Worm (Caenorhabditis elegans) whole organism, midembryonic: ENCODE measurements around the gene F54D12.10.

Experiments
- T22C8.4 ChIP-seq: fragments of 200-800 bp; sonication (Bioruptor generic); IDR thresholded peaks from 2 replicates; pipeline ENCODE4 v1.3.6; 2022; ENCODE audit warnings: missing genetic modification characterization, missing compliant biosample characterization
- cog-1 ChIP-seq: sonication (generic microtip); optimal IDR thresholded peaks from 2 replicates; lab custom pipeline; 2016; ENCODE audit warnings: missing genetic modification characterization, missing compliant biosample characterization
- flt-1 ChIP-seq: fragments of 200-800 bp; sonication (Bioruptor generic); IDR thresholded peaks from 2 replicates; pipeline ENCODE4 v1.3.6; 2022; ENCODE audit warnings: missing genetic modification characterization, missing compliant biosample characterization
- klf-2 ChIP-seq: fragments of 200-800 bp; sonication (Bioruptor generic); conservative IDR thresholded peaks from 2 replicates; pipeline ENCODE4 v1.3.6; 2022; ENCODE audit warnings: missing genetic modification reagents, missing genetic modification characterization, missing compliant biosample characterization
- med-1 ChIP-seq: sonication (generic microtip); optimal IDR thresholded peaks from 2 replicates; lab custom pipeline; 2017; ENCODE audit warnings: missing genetic modification characterization, mild to moderate bottlenecking, missing compliant biosample characterization, antibody characterized with exemption, missing genetic modification reagents; ENCODE audit not compliant: insufficient read depth
- ref-1 ChIP-seq: fragments of 200-800 bp; sonication (Bioruptor generic); conservative IDR thresholded peaks from 2 replicates; pipeline ENCODE4 v1.3.6; 2022; ENCODE audit warnings: missing genetic modification reagents, missing genetic modification characterization, missing compliant biosample characterization
- tab-1 ChIP-seq: fragments of 200-800 bp; sonication (Bioruptor generic); IDR thresholded peaks from 2 replicates; pipeline ENCODE4 v1.3.6; 2022; ENCODE audit warnings: missing genetic modification characterization, missing compliant biosample characterization
- ztf-23 ChIP-seq: fragments of 200-800 bp; sonication (Bioruptor generic); IDR thresholded peaks from 2 replicates; pipeline ENCODE4 v1.3.6; 2022; ENCODE audit warnings: missing genetic modification reagents, missing genetic modification characterization, missing compliant biosample characterization

ce11 chrII:1398396-1398795, 20.2 kb upstream of the F54D12.10 start, which contains the start of gene F54D12.2:
- TF ChIP-seq flt-1 (GFP tag; lab: Robert Waterston, UW): no peak
- no peak for TF ChIP-seq T22C8.4 (GFP tag; lab: Robert Waterston, UW)
- TF ChIP-seq ref-1 (GFP tag; lab: Robert Waterston, UW): no peak
- no peak for TF ChIP-seq klf-2 (GFP tag; lab: Robert Waterston, UW)
- TF ChIP-seq tab-1 (GFP tag; lab: Robert Waterston, UW): no peak
- TF ChIP-seq cog-1 (tag; lab: Kevin White, UChicago): no peak
- TF ChIP-seq med-1 (GFP tag; lab: Kevin White, UChicago): no peak
- TF ChIP-seq ztf-23 (GFP tag; lab: Robert Waterston, UW): no peak
